Fruit fly (Drosophila melanogaster) whole organism, prepupa: ENCODE measurements around the gene tweek.

Experiments
- Blimp-1 ChIP-seq: fragments of 200-800 bp; sonication (Bioruptor generic); optimal IDR thresholded peaks from 3 replicates; lab custom pipeline; 2017; ENCODE audit warnings: missing biosample characterization, missing genetic modification characterization, mild to moderate bottlenecking, moderate library complexity, missing genetic modification reagents
- CG10631 ChIP-seq: fragments of 200-800 bp; sonication (Bioruptor generic); optimal IDR thresholded peaks from 2 replicates; lab custom pipeline; 2016; ENCODE audit warnings: missing biosample characterization, missing genetic modification characterization
- CG10669 ChIP-seq: fragments of 200-800 bp; sonication (Bioruptor generic); optimal IDR thresholded peaks from 3 replicates; lab custom pipeline; 2018; ENCODE audit warnings: missing biosample characterization, mild to moderate bottlenecking, missing genetic modification characterization, moderate library complexity
- CG11294 ChIP-seq: fragments of 200-800 bp; sonication (Bioruptor generic); IDR thresholded peaks from 2 replicates; pipeline ENCODE4 v1.3.6; 2022; ENCODE audit warnings: missing biosample characterization, missing genetic modification characterization
- CG11762 ChIP-seq: fragments of 200-800 bp; sonication (Bioruptor generic); optimal IDR thresholded peaks from 3 replicates; lab custom pipeline; 2016; ENCODE audit warnings: missing biosample characterization, missing genetic modification characterization; ENCODE audit not compliant: insufficient read depth
- CG11902 ChIP-seq: fragments of 200-800 bp; sonication (Bioruptor generic); optimal IDR thresholded peaks from 3 replicates; lab custom pipeline; 2016; ENCODE audit warnings: missing biosample characterization, missing genetic modification characterization
- CG15336 ChIP-seq: fragments of 200-800 bp; sonication (Bioruptor generic); IDR thresholded peaks from 2 replicates; pipeline ENCODE4 v1.3.6; 2022; ENCODE audit warnings: missing biosample characterization, missing genetic modification characterization
- CG1621 ChIP-seq: fragments of 200-800 bp; sonication (Bioruptor generic); optimal IDR thresholded peaks from 3 replicates; lab custom pipeline; 2018; ENCODE audit warnings: missing biosample characterization, mild to moderate bottlenecking, missing genetic modification characterization
- CG16779 ChIP-seq: fragments of 200-800 bp; sonication (Bioruptor generic); optimal IDR thresholded peaks from 3 replicates; lab custom pipeline; 2017; ENCODE audit warnings: missing biosample characterization, mild to moderate bottlenecking, missing genetic modification characterization
- CG32006 ChIP-seq: fragments of 200-800 bp; sonication (Bioruptor generic); optimal IDR thresholded peaks from 3 replicates; lab custom pipeline; 2017; ENCODE audit warnings: missing biosample characterization, mild to moderate bottlenecking, missing genetic modification characterization
- CG3919 ChIP-seq: fragments of 200-800 bp; sonication (Bioruptor generic); optimal IDR thresholded peaks from 3 replicates; lab custom pipeline; 2016; ENCODE audit warnings: missing biosample characterization, missing genetic modification characterization
- CG4318 ChIP-seq: fragments of 200-800 bp; sonication (Bioruptor generic); optimal IDR thresholded peaks from 3 replicates; lab custom pipeline; 2017; ENCODE audit warnings: missing biosample characterization, mild to moderate bottlenecking, missing genetic modification characterization
- CG6163 ChIP-seq: fragments of 200-800 bp; sonication (Bioruptor generic); IDR thresholded peaks from 3 replicates; pipeline ENCODE4 v1.3.6; 2022; ENCODE audit warnings: missing biosample characterization, missing genetic modification characterization
- CG6276 ChIP-seq: fragments of 200-800 bp; sonication (Bioruptor generic); optimal IDR thresholded peaks from 2 replicates; lab custom pipeline; 2017; ENCODE audit warnings: missing biosample characterization, mild to moderate bottlenecking, missing genetic modification characterization
- CG6792 ChIP-seq: fragments of 200-800 bp; sonication (Bioruptor generic); optimal IDR thresholded peaks from 3 replicates; lab custom pipeline; 2016; ENCODE audit warnings: missing biosample characterization, missing genetic modification characterization
- CG6808 ChIP-seq: fragments of 200-800 bp; sonication (Bioruptor generic); optimal IDR thresholded peaks from 3 replicates; lab custom pipeline; 2017; ENCODE audit warnings: missing biosample characterization, missing genetic modification characterization, mild to moderate bottlenecking, moderate library complexity, missing genetic modification reagents
- CG6854 ChIP-seq: fragments of 200-800 bp; sonication (Bioruptor generic); optimal IDR thresholded peaks from 2 replicates; lab custom pipeline; 2017; ENCODE audit warnings: missing biosample characterization, mild to moderate bottlenecking, missing genetic modification characterization
- CG7368 ChIP-seq: fragments of 200-800 bp; sonication (Bioruptor generic); optimal IDR thresholded peaks from 3 replicates; lab custom pipeline; 2016; ENCODE audit warnings: missing biosample characterization, missing genetic modification characterization
- CG8119 ChIP-seq: fragments of 200-800 bp; sonication (Bioruptor generic); IDR thresholded peaks from 3 replicates; pipeline ENCODE4 v1.3.6; 2022; ENCODE audit warnings: missing biosample characterization, missing genetic modification characterization
- CG9139 ChIP-seq: fragments of 200-800 bp; sonication (Bioruptor generic); optimal IDR thresholded peaks from 3 replicates; lab custom pipeline; 2017; ENCODE audit warnings: missing biosample characterization, mild to moderate bottlenecking, missing genetic modification characterization
- Eip75B ChIP-seq: fragments of 200-800 bp; sonication (Bioruptor generic); optimal IDR thresholded peaks from 3 replicates; lab custom pipeline; 2016; ENCODE audit warnings: missing biosample characterization, missing genetic modification characterization
- Eip78C ChIP-seq: fragments of 200-800 bp; sonication (Bioruptor generic); peaks from one replicate; lab custom pipeline; 2016; ENCODE audit warnings: missing biosample characterization, missing genetic modification characterization
- Eip93F ChIP-seq: fragments of 200-800 bp; sonication (Bioruptor generic); optimal IDR thresholded peaks from 2 replicates; lab custom pipeline; 2016; ENCODE audit warnings: missing biosample characterization, mild to moderate bottlenecking, missing genetic modification characterization
- Ets21C ChIP-seq: fragments of 200-800 bp; sonication (Bioruptor generic); optimal IDR thresholded peaks from 3 replicates; lab custom pipeline; 2016; ENCODE audit warnings: missing biosample characterization, missing genetic modification characterization
- Gug ChIP-seq: fragments of 200-800 bp; sonication (Bioruptor generic); IDR thresholded peaks from 2 replicates; pipeline ENCODE4 v1.3.6; 2022; ENCODE audit warnings: missing biosample characterization, missing genetic modification characterization
- Hr38 ChIP-seq: sonication (Bioruptor generic); optimal IDR thresholded peaks from 2 replicates; lab custom pipeline; 2016; ENCODE audit warnings: missing biosample characterization, missing genetic modification characterization
- Hr39 ChIP-seq: fragments of 200-800 bp; sonication (Bioruptor generic); optimal IDR thresholded peaks from 2 replicates; lab custom pipeline; 2016; ENCODE audit warnings: missing biosample characterization, missing genetic modification characterization
- Hr4 ChIP-seq: fragments of 200-800 bp; sonication (Bioruptor generic); optimal IDR thresholded peaks from 3 replicates; lab custom pipeline; 2016; ENCODE audit warnings: missing biosample characterization, missing genetic modification characterization
- Met ChIP-seq: fragments of 200-800 bp; sonication (Bioruptor generic); optimal IDR thresholded peaks from 3 replicates; lab custom pipeline; 2016; ENCODE audit warnings: missing biosample characterization, missing genetic modification characterization
- OdsH ChIP-seq: fragments of 200-800 bp; sonication (Bioruptor generic); optimal IDR thresholded peaks from 3 replicates; lab custom pipeline; 2016; ENCODE audit warnings: missing biosample characterization, missing genetic modification characterization
- Smox ChIP-seq: fragments of 200-800 bp; sonication (Bioruptor generic); optimal IDR thresholded peaks from 3 replicates; lab custom pipeline; 2016; ENCODE audit warnings: missing biosample characterization, missing genetic modification characterization
- Sox102F ChIP-seq: fragments of 200-800 bp; sonication (Bioruptor generic); optimal IDR thresholded peaks from 2 replicates; lab custom pipeline; 2016; ENCODE audit warnings: missing biosample characterization, mild to moderate bottlenecking, missing genetic modification characterization
- Sox14 ChIP-seq: fragments of 200-800 bp; sonication (Bioruptor generic); optimal IDR thresholded peaks from 3 replicates; lab custom pipeline; 2016; ENCODE audit warnings: missing biosample characterization, missing genetic modification characterization
- Sox15 ChIP-seq: fragments of 200-800 bp; sonication (Bioruptor generic); optimal IDR thresholded peaks from 3 replicates; lab custom pipeline; 2016; ENCODE audit warnings: missing biosample characterization, missing genetic modification characterization
- achi ChIP-seq: fragments of 200-800 bp; sonication (Bioruptor generic); optimal IDR thresholded peaks from 3 replicates; lab custom pipeline; 2016; ENCODE audit warnings: missing biosample characterization, missing genetic modification characterization
- acj6 ChIP-seq: fragments of 200-800 bp; sonication (Bioruptor generic); optimal IDR thresholded peaks from 3 replicates; lab custom pipeline; 2016; ENCODE audit warnings: missing biosample characterization, missing genetic modification characterization
- cyc ChIP-seq: fragments of 200-800 bp; sonication (Bioruptor generic); optimal IDR thresholded peaks from 3 replicates; lab custom pipeline; 2016; ENCODE audit warnings: missing biosample characterization, missing genetic modification characterization
- dac ChIP-seq: fragments of 200-800 bp; sonication (Bioruptor generic); optimal IDR thresholded peaks from 2 replicates; lab custom pipeline; 2017; ENCODE audit warnings: missing biosample characterization, mild to moderate bottlenecking, missing genetic modification characterization
- dsx ChIP-seq: fragments of 200-800 bp; optimal IDR thresholded peaks from 3 replicates; lab custom pipeline; 2019; ENCODE audit warnings: missing biosample characterization, mild to moderate bottlenecking, missing genetic modification characterization, moderate library complexity; ENCODE audit not compliant: poor library complexity, severe bottlenecking
- eg ChIP-seq: fragments of 200-800 bp; sonication (Bioruptor generic); IDR thresholded peaks from 3 replicates; pipeline ENCODE4 v1.3.6; 2022; ENCODE audit warnings: missing biosample characterization, missing genetic modification characterization
- esn ChIP-seq: fragments of 200-800 bp; sonication (Bioruptor generic); optimal IDR thresholded peaks from 2 replicates; lab custom pipeline; 2016; ENCODE audit warnings: missing biosample characterization, mild to moderate bottlenecking, missing genetic modification characterization, moderate library complexity
- fd59A ChIP-seq: fragments of 200-800 bp; sonication (Bioruptor generic); optimal IDR thresholded peaks from 2 replicates; lab custom pipeline; 2017; ENCODE audit warnings: missing biosample characterization, mild to moderate bottlenecking, missing genetic modification characterization, missing genetic modification reagents
- fd85E ChIP-seq: fragments of 200-800 bp; sonication (Bioruptor generic); optimal IDR thresholded peaks from 3 replicates; lab custom pipeline; 2016; ENCODE audit warnings: missing biosample characterization, missing genetic modification characterization
- lz ChIP-seq: fragments of 200-800 bp; sonication (Bioruptor generic); optimal IDR thresholded peaks from 3 replicates; lab custom pipeline; 2016; ENCODE audit warnings: missing biosample characterization, missing genetic modification characterization
- net ChIP-seq: fragments of 200-800 bp; sonication (Bioruptor generic); optimal IDR thresholded peaks from 3 replicates; lab custom pipeline; 2016; ENCODE audit warnings: missing biosample characterization, missing genetic modification characterization
- pdm3 ChIP-seq: fragments of 200-800 bp; sonication (Bioruptor generic); optimal IDR thresholded peaks from 3 replicates; lab custom pipeline; 2016; ENCODE audit warnings: missing biosample characterization, missing genetic modification characterization
- salr ChIP-seq, 2 experiments: fragments of 200-800 bp; sonication (Bioruptor generic); optimal IDR thresholded peaks; 3 replicates each; lab custom pipeline; 2016 to 2018; ENCODE audit warnings: missing biosample characterization in 2 of 2, missing genetic modification characterization in 2 of 2, mild to moderate bottlenecking in 1 of 2
- spab ChIP-seq: fragments of 200-800 bp; sonication (Bioruptor generic); optimal IDR thresholded peaks from 2 replicates; lab custom pipeline; 2017; ENCODE audit warnings: missing biosample characterization, mild to moderate bottlenecking, missing genetic modification characterization, missing genetic modification reagents
- ss ChIP-seq, 2 experiments: fragments of 200-800 bp; sonication (Bioruptor generic); optimal IDR thresholded peaks; 2 replicates in 1 of 2; 3 replicates in 1 of 2; lab custom pipeline; 2017 to 2018; ENCODE audit warnings: mild to moderate bottlenecking in 2 of 2, missing biosample characterization in 2 of 2, missing genetic modification characterization in 2 of 2, moderate library complexity in 1 of 2
- svp ChIP-seq: fragments of 200-800 bp; sonication (Bioruptor generic); peaks from one replicate; lab custom pipeline; 2016; ENCODE audit warnings: missing biosample characterization, missing genetic modification characterization
- topi ChIP-seq: fragments of 200-800 bp; sonication (Bioruptor generic); optimal IDR thresholded peaks from 3 replicates; lab custom pipeline; 2016; ENCODE audit warnings: missing biosample characterization, missing genetic modification characterization
- vri ChIP-seq: fragments of 200-800 bp; sonication (Bioruptor generic); optimal IDR thresholded peaks from 3 replicates; lab custom pipeline; 2016; ENCODE audit warnings: missing biosample characterization, mild to moderate bottlenecking, missing genetic modification characterization

tweek gene

DNA sequence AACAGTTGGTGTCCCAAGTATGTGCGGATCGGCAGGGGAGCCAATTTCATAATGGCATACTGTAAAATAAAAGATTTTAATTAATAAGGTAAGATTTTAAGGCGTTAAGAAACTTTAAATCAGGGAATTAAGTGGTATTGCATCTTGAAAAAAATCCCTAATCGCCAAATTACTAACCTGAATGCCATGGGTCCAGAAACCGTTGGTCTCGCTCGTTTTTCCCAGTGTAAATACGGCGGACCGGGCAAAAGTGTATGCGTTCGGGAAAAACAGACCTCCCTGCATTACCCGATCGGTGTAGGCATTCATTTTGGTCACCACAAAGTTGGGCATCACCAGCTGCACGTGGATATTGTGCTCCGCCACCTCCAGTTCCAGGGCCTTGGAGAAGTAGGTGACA is 45.0 kb upstream of the tweek start:
- TF ChIP-seq ss (GFP tag; optimal IDR thresholded peaks at IDR 0.05; lab: Kevin White, UChicago), result no peak
- TF ChIP-seq CG16779 (tag; lab: Kevin White, UChicago), result no peak
- TF ChIP-seq Smox (GFP tag; lab: Kevin White, UChicago), result peak; percentile 54
- no peak for TF ChIP-seq CG4318 (GFP tag; lab: Kevin White, UChicago)
- peak; percentile 32 for TF ChIP-seq achi (GFP tag; lab: Kevin White, UChicago)
- peak; percentile 21 for TF ChIP-seq acj6 (GFP tag; lab: Kevin White, UChicago)
- TF ChIP-seq CG6163, result no peak; the same call in 2 of the 3 replicates
- no peak for TF ChIP-seq CG11294
- TF ChIP-seq Eip78C, result peak; percentile 62
- TF ChIP-seq Ets21C (GFP tag; lab: Kevin White, UChicago), result peak; percentile 16
- no peak for TF ChIP-seq Blimp-1 (GFP tag; lab: Kevin White, UChicago)
- TF ChIP-seq CG6276 (GFP tag; lab: Kevin White, UChicago), result peak; percentile 48
- peak; percentile 3 for TF ChIP-seq CG6792
- peak; percentile 39 for TF ChIP-seq Sox14
- peak; percentile 72 for TF ChIP-seq esn
- TF ChIP-seq dac (GFP tag; lab: Kevin White, UChicago), result no peak
- no peak for TF ChIP-seq CG11902 (GFP tag; lab: Kevin White, UChicago)
- peak; percentile 42 for TF ChIP-seq OdsH (GFP tag; lab: Kevin White, UChicago)
- TF ChIP-seq CG11762, result no peak
- TF ChIP-seq salr (GFP tag; optimal IDR thresholded peaks at IDR 0.05; lab: Kevin White, UChicago), result no peak
- peak; percentile 4 for TF ChIP-seq CG7368 (GFP tag; lab: Kevin White, UChicago)
- TF ChIP-seq svp, result peak; percentile 70
- TF ChIP-seq lz (GFP tag; lab: Kevin White, UChicago), result peak; percentile 47
- TF ChIP-seq CG10631 (GFP tag; lab: Kevin White, UChicago), result no peak
- TF ChIP-seq topi (GFP tag; lab: Kevin White, UChicago), result peak; percentile 65
- TF ChIP-seq Hr4, result peak; percentile 24
- peak; percentile 66 for TF ChIP-seq Hr39
- peak; percentile 10 for TF ChIP-seq Sox15
- peak; percentile 61 for TF ChIP-seq Sox102F (GFP tag; lab: Kevin White, UChicago)
- no peak for TF ChIP-seq fd59A (GFP tag; lab: Kevin White, UChicago)
- no peak for TF ChIP-seq CG1621
- peak; percentile 17 for TF ChIP-seq pdm3 (GFP tag; lab: Kevin White, UChicago)
- peak; percentile 41 for TF ChIP-seq net (GFP tag; lab: Kevin White, UChicago)
- TF ChIP-seq Gug (GFP tag; lab: Robert Waterston, UW), result peak; percentile 22; the same call in 1 of the 2 replicates
- no peak for TF ChIP-seq Eip75B
- TF ChIP-seq Met (GFP tag; lab: Kevin White, UChicago), result peak; percentile 68
- no peak for TF ChIP-seq spab
- no peak for TF ChIP-seq Eip93F (GFP tag; lab: Kevin White, UChicago)
- TF ChIP-seq eg (GFP tag; lab: Robert Waterston, UW), result peak; percentile 48; the same call in 1 of the 3 replicates
- TF ChIP-seq Hr38 (GFP tag; lab: Kevin White, UChicago), result no peak
- peak; percentile 50; the same call in 1 of the 2 replicates for TF ChIP-seq CG15336 (GFP tag; lab: Robert Waterston, UW)
- peak; percentile 50 for TF ChIP-seq CG3919 (GFP tag; lab: Kevin White, UChicago)
- no peak for TF ChIP-seq CG6808 (GFP tag; lab: Kevin White, UChicago)
- TF ChIP-seq CG9139, result no peak
- TF ChIP-seq CG32006 (GFP tag; lab: Kevin White, UChicago), result peak; percentile 21
- peak; percentile 33; the same call in 1 of the 3 replicates for TF ChIP-seq CG8119 (GFP tag; lab: Robert Waterston, UW)
- TF ChIP-seq fd85E (GFP tag; lab: Kevin White, UChicago), result no peak
- no peak for TF ChIP-seq CG10669 (GFP tag; lab: Kevin White, UChicago)
- TF ChIP-seq dsx, result no peak
- peak; percentile 69 for TF ChIP-seq cyc
- no peak for TF ChIP-seq vri (GFP tag; lab: Kevin White, UChicago)
- TF ChIP-seq CG6854 (GFP tag; lab: Kevin White, UChicago), result no peak
